Worm (Caenorhabditis elegans) whole organism, mixed stage, embryonic: Measurements from ENCODE around the gene ppt-1.

Source experiments
- blmp-1 ChIP-seq: fragments of 150-350 bp; optimal IDR thresholded peaks from 2 replicates; lab custom pipeline; 2014; ENCODE audit warnings: missing biosample characterization, missing genetic modification characterization
- ceh-83 ChIP-seq: fragments of 200-800 bp; sonication (Bioruptor generic); optimal IDR thresholded peaks from 2 replicates; lab custom pipeline; 2018; ENCODE audit warnings: mild to moderate bottlenecking, missing genetic modification characterization, missing compliant biosample characterization
- ces-1 ChIP-seq: fragments of 150-350 bp; optimal IDR thresholded peaks from 2 replicates; lab custom pipeline; 2014; ENCODE audit warnings: missing biosample characterization, missing genetic modification reagents, missing genetic modification characterization
- elt-1 ChIP-seq: sonication (generic microtip); optimal IDR thresholded peaks from 2 replicates; lab custom pipeline; 2017; ENCODE audit warnings: missing genetic modification characterization, mild to moderate bottlenecking, missing compliant biosample characterization, antibody characterized with exemption, moderate library complexity, borderline replicate concordance; ENCODE audit not compliant: insufficient read depth
- hlh-1 ChIP-seq: fragments of 150-350 bp; optimal IDR thresholded peaks from 2 replicates; lab custom pipeline; 2014; ENCODE audit warnings: missing biosample characterization, missing genetic modification reagents, missing genetic modification characterization
- mls-2 ChIP-seq: sonication (generic microtip); optimal IDR thresholded peaks from 2 replicates; lab custom pipeline; 2016; ENCODE audit warnings: mild to moderate bottlenecking, missing genetic modification characterization, moderate library complexity, missing compliant biosample characterization
- nhr-12 ChIP-seq: fragments of 150-350 bp; optimal IDR thresholded peaks from 2 replicates; lab custom pipeline; 2014; ENCODE audit warnings: missing biosample characterization, missing genetic modification characterization
- nhr-28 ChIP-seq: fragments of 150-350 bp; optimal IDR thresholded peaks from 2 replicates; lab custom pipeline; 2014; ENCODE audit warnings: missing biosample characterization, missing genetic modification characterization
- nhr-76 ChIP-seq: sonication (generic microtip); optimal IDR thresholded peaks from 2 replicates; lab custom pipeline; 2017; ENCODE audit warnings: missing biosample characterization, missing genetic modification characterization
- pha-4 ChIP-seq: fragments of 150-350 bp; optimal IDR thresholded peaks from 2 replicates; lab custom pipeline; 2018; ENCODE audit warnings: missing biosample characterization, missing genetic modification reagents, missing genetic modification characterization
- snpc-4 ChIP-seq: fragments of 150-350 bp; optimal IDR thresholded peaks from 2 replicates; lab custom pipeline; 2014; ENCODE audit warnings: missing biosample characterization, missing genetic modification characterization
- sptf-1 ChIP-seq: sonication (generic microtip); optimal IDR thresholded peaks from 2 replicates; lab custom pipeline; 2017; ENCODE audit warnings: mild to moderate bottlenecking, missing genetic modification characterization, moderate library complexity, missing compliant biosample characterization
- unc-62 ChIP-seq: fragments of 150-350 bp; optimal IDR thresholded peaks from 2 replicates; lab custom pipeline; 2014; ENCODE audit warnings: missing biosample characterization, missing genetic modification reagents, missing genetic modification characterization

- TF ChIP-seq mls-2 (tag; lab: Kevin White, UChicago) (no peak), nhr-28 (tag; lab: Kevin White, UChicago) (no peak), blmp-1 (tag; lab: Kevin White, UChicago) (no peak), snpc-4 (tag; lab: Kevin White, UChicago) (no peak), unc-62 (GFP tag; lab: Kevin White, UChicago) (no peak), sptf-1 (no peak), ces-1 (GFP tag; lab: Kevin White, UChicago) (no peak), nhr-76 (tag; lab: Kevin White, UChicago) (no peak), nhr-12 (tag; lab: Kevin White, UChicago) (no peak), ceh-83 (no peak), elt-1 (no peak), hlh-1 (tag; lab: Kevin White, UChicago) (no peak), pha-4 (no peak)
These were observed 25.9 kb upstream of the ppt-1 start, which contains the start of gene T10H9.8 for ce11 chrV:6652051-6652450.
